Fruit fly (Drosophila melanogaster) whole organism, embryonic: ENCODE measurements around the gene firl.
A peak's percentile ranks its signal among the peaks of the same experiment; 100 is the strongest.

ENCODE experiments used
- ATbp ChIP-seq: fragments of 200-800 bp; sonication (Bioruptor generic); optimal IDR thresholded peaks from 2 replicates; lab custom pipeline; 2017; ENCODE audit warnings: missing biosample characterization, mild to moderate bottlenecking, missing genetic modification characterization, missing genetic modification reagents
- Atf6 ChIP-seq: fragments of 200-800 bp; sonication (Bioruptor generic); IDR thresholded peaks from 2 replicates; pipeline ENCODE4 v1.3.6; 2022; ENCODE audit warnings: missing biosample characterization, missing genetic modification characterization
- CG10209 ChIP-seq: fragments of 200-800 bp; sonication (Bioruptor generic); optimal IDR thresholded peaks from 3 replicates; lab custom pipeline; 2017; ENCODE audit warnings: missing biosample characterization, mild to moderate bottlenecking, missing genetic modification characterization, missing genetic modification reagents
- CG10565 ChIP-seq: fragments of 200-800 bp; sonication (Bioruptor generic); optimal IDR thresholded peaks from 3 replicates; lab custom pipeline; 2016; ENCODE audit warnings: missing biosample characterization, mild to moderate bottlenecking, missing genetic modification characterization
- CG10959 ChIP-seq: fragments of 200-800 bp; sonication (Bioruptor generic); IDR thresholded peaks from 2 replicates; pipeline ENCODE4 v1.3.6; 2022; ENCODE audit warnings: missing biosample characterization, missing genetic modification characterization
- CG11456 ChIP-seq: fragments of 200-800 bp; sonication (Bioruptor generic); IDR thresholded peaks from 3 replicates; pipeline ENCODE4 v1.3.6; 2022; ENCODE audit warnings: missing biosample characterization, missing genetic modification characterization
- CG12219 ChIP-seq: fragments of 200-800 bp; sonication (Bioruptor generic); optimal IDR thresholded peaks from 3 replicates; lab custom pipeline; 2018; ENCODE audit warnings: missing biosample characterization, mild to moderate bottlenecking, missing genetic modification characterization
- CG13296 ChIP-seq: fragments of 200-800 bp; sonication (Bioruptor generic); optimal IDR thresholded peaks from 3 replicates; lab custom pipeline; 2018; ENCODE audit warnings: missing biosample characterization, mild to moderate bottlenecking, missing genetic modification characterization
- CG13424 ChIP-seq: fragments of 200-800 bp; sonication (Bioruptor generic); optimal IDR thresholded peaks from 2 replicates; lab custom pipeline; 2019; ENCODE audit warnings: missing biosample characterization, mild to moderate bottlenecking, missing genetic modification characterization, moderate library complexity
- CG13775 ChIP-seq: fragments of 200-800 bp; sonication (Bioruptor generic); optimal IDR thresholded peaks from 3 replicates; lab custom pipeline; 2017; ENCODE audit warnings: missing biosample characterization, mild to moderate bottlenecking, missing genetic modification characterization
- CG15479 ChIP-seq: fragments of 200-800 bp; sonication (Bioruptor generic); optimal IDR thresholded peaks from 3 replicates; lab custom pipeline; 2019; ENCODE audit warnings: missing biosample characterization, mild to moderate bottlenecking, missing genetic modification characterization, moderate library complexity
- CG15514 ChIP-seq: fragments of 200-800 bp; sonication (Bioruptor generic); optimal IDR thresholded peaks from 3 replicates; lab custom pipeline; 2017; ENCODE audit warnings: missing biosample characterization, missing genetic modification characterization, mild to moderate bottlenecking, moderate library complexity, missing genetic modification reagents
- CG1603 ChIP-seq: fragments of 200-800 bp; sonication (Bioruptor generic); optimal IDR thresholded peaks from 2 replicates; lab custom pipeline; 2019; ENCODE audit warnings: missing biosample characterization, mild to moderate bottlenecking, missing genetic modification characterization, moderate library complexity
- CG16779 ChIP-seq: fragments of 200-800 bp; sonication (Bioruptor generic); IDR thresholded peaks from 2 replicates; pipeline ENCODE4 v1.3.6; 2022; ENCODE audit warnings: missing biosample characterization, missing genetic modification characterization
- CG2120 ChIP-seq: fragments of 200-800 bp; sonication (Bioruptor generic); optimal IDR thresholded peaks from 3 replicates; lab custom pipeline; 2016; ENCODE audit warnings: missing biosample characterization, missing genetic modification characterization
- CG2678 ChIP-seq: fragments of 200-800 bp; sonication (Bioruptor generic); optimal IDR thresholded peaks from 3 replicates; lab custom pipeline; 2019; ENCODE audit warnings: missing biosample characterization, mild to moderate bottlenecking, missing genetic modification characterization, moderate library complexity
- CG30020 ChIP-seq: fragments of 200-800 bp; optimal IDR thresholded peaks from 2 replicates; lab custom pipeline; 2019; ENCODE audit warnings: missing biosample characterization, mild to moderate bottlenecking, missing genetic modification characterization, moderate library complexity
- CG4854 ChIP-seq: fragments of 200-800 bp; sonication (Bioruptor generic); optimal IDR thresholded peaks from 2 replicates; lab custom pipeline; 2016; ENCODE audit warnings: missing biosample characterization, missing genetic modification characterization, inconsistent platforms
- CG7357 ChIP-seq: fragments of 200-800 bp; sonication (Bioruptor generic); IDR thresholded peaks from 3 replicates; pipeline ENCODE4 v1.3.6; 2022; ENCODE audit warnings: missing biosample characterization, missing genetic modification characterization
- CG7745 ChIP-seq: fragments of 200-800 bp; sonication (Bioruptor generic); optimal IDR thresholded peaks from 2 replicates; lab custom pipeline; 2018; ENCODE audit warnings: missing biosample characterization, mild to moderate bottlenecking, missing genetic modification characterization, moderate library complexity
- CG7987 ChIP-seq: fragments of 200-800 bp; sonication (Bioruptor generic); optimal IDR thresholded peaks from 2 replicates; lab custom pipeline; 2018; ENCODE audit warnings: missing biosample characterization, mild to moderate bottlenecking, missing genetic modification characterization, moderate library complexity
- CG8944 ChIP-seq: fragments of 200-800 bp; sonication (Bioruptor generic); optimal IDR thresholded peaks from 3 replicates; lab custom pipeline; 2016; ENCODE audit warnings: missing biosample characterization, missing genetic modification characterization
- CG9437 ChIP-seq: fragments of 200-800 bp; sonication (Bioruptor generic); optimal IDR thresholded peaks from 2 replicates; lab custom pipeline; 2018; ENCODE audit warnings: missing biosample characterization, mild to moderate bottlenecking, missing genetic modification characterization
- E2f2 ChIP-seq: fragments of 200-800 bp; sonication (Bioruptor generic); IDR thresholded peaks from 2 replicates; pipeline ENCODE4 v1.3.6; 2022; ENCODE audit warnings: missing biosample characterization, missing genetic modification characterization
- HHEX ChIP-seq: fragments of 200-800 bp; sonication (Bioruptor generic); optimal IDR thresholded peaks from 3 replicates; lab custom pipeline; 2017; ENCODE audit warnings: missing biosample characterization, mild to moderate bottlenecking, missing genetic modification characterization, missing genetic modification reagents
- Hey ChIP-seq: fragments of 200-800 bp; sonication (Bioruptor generic); optimal IDR thresholded peaks from 3 replicates; lab custom pipeline; 2018; ENCODE audit warnings: missing biosample characterization, mild to moderate bottlenecking, missing genetic modification characterization
- MTF-1 ChIP-seq: fragments of 200-800 bp; sonication (Bioruptor generic); optimal IDR thresholded peaks from 2 replicates; lab custom pipeline; 2018; ENCODE audit warnings: missing biosample characterization, mild to moderate bottlenecking, missing genetic modification characterization, borderline replicate concordance
- Max ChIP-seq: fragments of 200-800 bp; sonication (Bioruptor generic); optimal IDR thresholded peaks from 2 replicates; lab custom pipeline; 2016; ENCODE audit warnings: missing biosample characterization, mild to moderate bottlenecking, missing genetic modification characterization
- Med ChIP-seq: fragments of 200-800 bp; sonication (Bioruptor generic); peaks from one replicate; lab custom pipeline; 2016; ENCODE audit warnings: missing biosample characterization, missing genetic modification characterization, mild to moderate bottlenecking, inconsistent platforms, moderate library complexity
- PHDP ChIP-seq: fragments of 200-800 bp; sonication (Bioruptor generic); optimal IDR thresholded peaks from 3 replicates; lab custom pipeline; 2018; ENCODE audit warnings: missing biosample characterization, mild to moderate bottlenecking, missing genetic modification characterization, moderate library complexity
- Ptx1 ChIP-seq: fragments of 200-800 bp; sonication (Bioruptor generic); IDR thresholded peaks from 2 replicates; pipeline ENCODE4 v1.3.6; 2022; ENCODE audit warnings: missing biosample characterization, missing genetic modification characterization
- Ssrp ChIP-seq: fragments of 200-800 bp; sonication (Bioruptor generic); optimal IDR thresholded peaks from 2 replicates; lab custom pipeline; 2018; ENCODE audit warnings: missing biosample characterization, mild to moderate bottlenecking, missing genetic modification characterization, moderate library complexity
- Usf ChIP-seq: fragments of 200-800 bp; sonication (Bioruptor generic); optimal IDR thresholded peaks from 2 replicates; lab custom pipeline; 2017; ENCODE audit warnings: missing genotype, missing biosample characterization, missing genetic modification characterization
- bsh ChIP-seq, 2 experiments: fragments of 200-800 bp; sonication (Bioruptor generic); optimal IDR thresholded peaks; 2 replicates each; lab custom pipeline; 2017 to 2018; ENCODE audit warnings: mild to moderate bottlenecking in 2 of 2, missing biosample characterization in 2 of 2, missing genetic modification characterization in 2 of 2, moderate library complexity in 1 of 2
- cas ChIP-seq: fragments of 200-800 bp; sonication (Bioruptor generic); IDR thresholded peaks from 2 replicates; pipeline ENCODE4 v1.3.6; 2022; ENCODE audit warnings: missing biosample characterization, missing genetic modification characterization
- chinmo ChIP-seq: fragments of 200-800 bp; sonication (Bioruptor generic); IDR thresholded peaks from 4 replicates; pipeline ENCODE4 v1.3.6; 2022; ENCODE audit warnings: missing biosample characterization, missing genetic modification characterization; ENCODE audit not compliant: partially characterized antibody
- chm ChIP-seq: fragments of 200-800 bp; sonication (Bioruptor generic); IDR thresholded peaks from 2 replicates; pipeline ENCODE4 v1.3.6; 2022; ENCODE audit warnings: missing biosample characterization, missing genetic modification characterization
- grau ChIP-seq: fragments of 200-800 bp; optimal IDR thresholded peaks from 3 replicates; lab custom pipeline; 2019; ENCODE audit warnings: missing biosample characterization, mild to moderate bottlenecking, missing genetic modification characterization, moderate library complexity
- ham ChIP-seq: fragments of 200-800 bp; sonication (Bioruptor generic); IDR thresholded peaks from 2 replicates; pipeline ENCODE4 v1.3.6; 2022; ENCODE audit warnings: missing biosample characterization, missing genetic modification characterization
- kah ChIP-seq: fragments of 200-800 bp; sonication (Bioruptor generic); optimal IDR thresholded peaks from 2 replicates; lab custom pipeline; 2018; ENCODE audit warnings: missing biosample characterization, mild to moderate bottlenecking, missing genetic modification characterization
- oc ChIP-seq: fragments of 200-800 bp; sonication (Bioruptor generic); optimal IDR thresholded peaks from 2 replicates; lab custom pipeline; 2018; ENCODE audit warnings: missing biosample characterization, mild to moderate bottlenecking, missing genetic modification characterization, moderate library complexity
- pita ChIP-seq: fragments of 200-800 bp; sonication (Bioruptor generic); optimal IDR thresholded peaks from 2 replicates; lab custom pipeline; 2017; ENCODE audit warnings: missing biosample characterization, mild to moderate bottlenecking, missing genetic modification characterization
- seq ChIP-seq: fragments of 200-800 bp; sonication (Bioruptor generic); IDR thresholded peaks from 2 replicates; pipeline ENCODE4 v1.3.6; 2022; ENCODE audit warnings: missing biosample characterization, missing genetic modification characterization
- ssp ChIP-seq: fragments of 200-800 bp; sonication (Bioruptor generic); IDR thresholded peaks from 2 replicates; pipeline ENCODE4 v1.3.6; 2022; ENCODE audit warnings: missing biosample characterization, missing genetic modification characterization
- vvl ChIP-seq: fragments of 200-800 bp; sonication (Bioruptor generic); IDR thresholded peaks from 2 replicates; pipeline ENCODE4 v1.3.6; 2022; ENCODE audit warnings: missing biosample characterization, missing genetic modification characterization
- zf30C ChIP-seq: fragments of 200-800 bp; sonication (Bioruptor generic); optimal IDR thresholded peaks from 3 replicates; lab custom pipeline; 2018; ENCODE audit warnings: missing biosample characterization, mild to moderate bottlenecking, missing genetic modification characterization

Gene firl

dm6 chr2L:12026458-12027431 lies 39.8 kb downstream of the firl start (continued):
- TF ChIP-seq Med (peak; percentile 75), pita (GFP tag; lab: Kevin White, UChicago) (no peak), ATbp (peak; percentile 41), cas (no peak), MTF-1 (GFP tag; lab: Kevin White, UChicago) (no peak), ssp (GFP tag; lab: Robert Waterston, UW) (no peak), CG10959 (GFP tag; lab: Robert Waterston, UW) (no peak), HHEX (GFP tag; lab: Kevin White, UChicago) (peak; percentile 60), CG10565 (GFP tag; lab: Kevin White, UChicago) (no peak), Hey (tag; lab: Kevin White, UChicago) (no peak), ham (no peak), CG15479 (GFP tag; lab: Kevin White, UChicago) (no peak), CG4854 (GFP tag; lab: Kevin White, UChicago) (no peak), CG13775 (GFP tag; lab: Kevin White, UChicago) (peak; percentile 72), oc (tag; lab: Kevin White, UChicago) (peak; percentile 36), CG8944 (peak; percentile 37), Usf (GFP tag; lab: Kevin White, UChicago) (peak; percentile 30), CG16779 (GFP tag; lab: Robert Waterston, UW) (no peak)

dm6 chr2L:12025505-12025904 lies 41.1 kb downstream of the firl start:
- TF ChIP-seq Med = peak; percentile 90
- peak in 1 of 2 experiments; percentile 26 for TF ChIP-seq bsh (GFP tag; optimal IDR thresholded peaks at IDR 0.05; lab: Kevin White, UChicago)
- TF ChIP-seq CG1603 (tag; lab: Kevin White, UChicago) = peak; percentile 17
- TF ChIP-seq CG10209 (GFP tag; lab: Kevin White, UChicago) = peak; percentile 13
- TF ChIP-seq grau (tag; lab: Kevin White, UChicago) = peak; percentile 22
- TF ChIP-seq CG2120 = peak; percentile 7
- peak; percentile 19 for TF ChIP-seq CG2678 (tag; lab: Kevin White, UChicago)
- TF ChIP-seq chm (GFP tag; lab: Robert Waterston, UW) = peak; percentile 33; the same call in 1 of the 2 replicates
- no peak for TF ChIP-seq CG7357 (GFP tag; lab: Robert Waterston, UW)
- no peak for TF ChIP-seq zf30C (GFP tag; lab: Kevin White, UChicago)
- peak; percentile 64 for TF ChIP-seq kah (GFP tag; lab: Kevin White, UChicago)
- TF ChIP-seq chinmo (GFP tag; lab: Robert Waterston, UW) = peak; percentile 82; the same call in 2 of the 4 replicates
- peak; percentile 21; the same call in 1 of the 2 replicates for TF ChIP-seq Atf6 (GFP tag; lab: Robert Waterston, UW)
- TF ChIP-seq Max (GFP tag; lab: Kevin White, UChicago) = no peak
- no peak for TF ChIP-seq CG7745
- TF ChIP-seq ham = no peak
- peak; percentile 24 for TF ChIP-seq CG13296 (GFP tag; lab: Kevin White, UChicago)
- TF ChIP-seq E2f2 (GFP tag; lab: Robert Waterston, UW) = peak; percentile 11; the same call in 1 of the 2 replicates
- TF ChIP-seq PHDP = peak; percentile 4
- peak; percentile 15 for TF ChIP-seq CG13424 (tag; lab: Kevin White, UChicago)
- peak; percentile 10; the same call in 1 of the 2 replicates for TF ChIP-seq vvl (GFP tag; lab: Robert Waterston, UW)
- 0 out of 2 replicates have a peak, but pooled peaks have one; percentile 7 for TF ChIP-seq seq (GFP tag; lab: Robert Waterston, UW)
- 0 out of 3 replicates have a peak, but pooled peaks have one; percentile 24 for TF ChIP-seq CG11456
- TF ChIP-seq CG15514 (GFP tag; lab: Kevin White, UChicago) = peak; percentile 15
- peak; percentile 3 for TF ChIP-seq CG12219 (GFP tag; lab: Kevin White, UChicago)
- no peak for TF ChIP-seq Hey (tag; lab: Kevin White, UChicago)
- TF ChIP-seq Ssrp (tag; lab: Kevin White, UChicago) = no peak
- TF ChIP-seq Ptx1 = 0 out of 2 replicates have a peak, but pooled peaks have one; percentile 24
- TF ChIP-seq CG7987 (GFP tag; lab: Kevin White, UChicago) = peak; percentile 22
- TF ChIP-seq CG9437 = no peak
- no peak for TF ChIP-seq CG30020
